Fruit fly (Drosophila melanogaster) whole organism, embryonic: ENCODE results near the gene Mlp84B.

Experiments used
- Bgb ChIP-seq: fragments of 200-800 bp; sonication (Bioruptor generic); IDR thresholded peaks from 2 replicates; pipeline ENCODE4 v1.3.6; 2022; ENCODE audit warnings: missing biosample characterization, missing genetic modification characterization; ENCODE audit not compliant: partially characterized antibody
- CG10462 ChIP-seq: fragments of 200-800 bp; sonication (Bioruptor generic); optimal IDR thresholded peaks from 2 replicates; lab custom pipeline; 2016; ENCODE audit warnings: missing biosample characterization, missing genetic modification characterization
- CG11504 ChIP-seq: fragments of 200-800 bp; sonication (Bioruptor generic); optimal IDR thresholded peaks from 3 replicates; lab custom pipeline; 2019; ENCODE audit warnings: missing biosample characterization, mild to moderate bottlenecking, missing genetic modification characterization, moderate library complexity
- CG13296 ChIP-seq: fragments of 200-800 bp; sonication (Bioruptor generic); optimal IDR thresholded peaks from 3 replicates; lab custom pipeline; 2018; ENCODE audit warnings: missing biosample characterization, mild to moderate bottlenecking, missing genetic modification characterization
- CG13624 ChIP-seq: fragments of 200-800 bp; sonication (Bioruptor generic); optimal IDR thresholded peaks from 2 replicates; lab custom pipeline; 2016; ENCODE audit warnings: missing biosample characterization, missing genetic modification characterization
- CG1602 ChIP-seq: fragments of 200-800 bp; sonication (Bioruptor generic); optimal IDR thresholded peaks from 3 replicates; lab custom pipeline; 2016; ENCODE audit warnings: missing biosample characterization, missing genetic modification characterization
- CG17829 ChIP-seq: fragments of 200-800 bp; optimal IDR thresholded peaks from 2 replicates; lab custom pipeline; 2019; ENCODE audit warnings: missing biosample characterization, mild to moderate bottlenecking, missing genetic modification characterization, moderate library complexity
- CG18011 ChIP-seq: fragments of 200-800 bp; sonication (Bioruptor generic); optimal IDR thresholded peaks from 2 replicates; lab custom pipeline; 2017; ENCODE audit warnings: missing biosample characterization, missing genetic modification characterization, mild to moderate bottlenecking, moderate library complexity, missing genotype
- CG18764 ChIP-seq: fragments of 200-800 bp; sonication (Bioruptor generic); optimal IDR thresholded peaks from 3 replicates; lab custom pipeline; 2016; ENCODE audit warnings: missing biosample characterization, missing genetic modification characterization
- CG2116 ChIP-seq: fragments of 200-800 bp; sonication (Bioruptor generic); optimal IDR thresholded peaks from 3 replicates; lab custom pipeline; 2018; ENCODE audit warnings: missing biosample characterization, mild to moderate bottlenecking, missing genetic modification characterization
- CG30403 ChIP-seq: fragments of 200-800 bp; sonication (Bioruptor generic); optimal IDR thresholded peaks from 3 replicates; lab custom pipeline; 2016; ENCODE audit warnings: missing biosample characterization, missing genetic modification characterization
- CG3407 ChIP-seq: fragments of 200-800 bp; sonication (Bioruptor generic); optimal IDR thresholded peaks from 2 replicates; lab custom pipeline; 2018; ENCODE audit warnings: missing biosample characterization, mild to moderate bottlenecking, missing genetic modification characterization
- CG43689 ChIP-seq: fragments of 200-800 bp; sonication (Bioruptor generic); IDR thresholded peaks from 2 replicates; pipeline ENCODE4 v1.3.6; 2022; ENCODE audit warnings: missing biosample characterization, missing genetic modification characterization
- CG4424 ChIP-seq: fragments of 200-800 bp; sonication (Bioruptor generic); optimal IDR thresholded peaks from 3 replicates; lab custom pipeline; 2016; ENCODE audit warnings: missing biosample characterization, missing genetic modification characterization
- CG4730 ChIP-seq: fragments of 200-800 bp; sonication (Bioruptor generic); IDR thresholded peaks from 2 replicates; pipeline ENCODE4 v1.3.6; 2022; ENCODE audit warnings: missing biosample characterization, missing genetic modification characterization
- CG5180 ChIP-seq: fragments of 200-800 bp; sonication (Bioruptor generic); optimal IDR thresholded peaks from 3 replicates; lab custom pipeline; 2017; ENCODE audit warnings: missing biosample characterization, missing genetic modification characterization, mild to moderate bottlenecking, moderate library complexity, missing genetic modification reagents
- CG5245 ChIP-seq: fragments of 200-800 bp; sonication (Bioruptor generic); optimal IDR thresholded peaks from 3 replicates; lab custom pipeline; 2016; ENCODE audit warnings: missing biosample characterization, missing genetic modification characterization
- CG5953 ChIP-seq: fragments of 200-800 bp; sonication (Bioruptor generic); IDR thresholded peaks from 2 replicates; pipeline ENCODE4 v1.3.6; 2022; ENCODE audit warnings: missing biosample characterization, missing genetic modification characterization
- CG6254 ChIP-seq: fragments of 200-800 bp; sonication (Bioruptor generic); optimal IDR thresholded peaks from 3 replicates; lab custom pipeline; 2017; ENCODE audit warnings: mild to moderate bottlenecking, missing biosample characterization, missing genetic modification reagents, missing genetic modification characterization
- CG7963 ChIP-seq: fragments of 200-800 bp; sonication (Bioruptor generic); IDR thresholded peaks from 3 replicates; pipeline ENCODE4 v1.3.6; 2022; ENCODE audit warnings: missing biosample characterization, missing genetic modification characterization; ENCODE audit not compliant: partially characterized antibody
- D19A ChIP-seq: fragments of 200-800 bp; optimal IDR thresholded peaks from 3 replicates; lab custom pipeline; 2019; ENCODE audit warnings: missing biosample characterization, mild to moderate bottlenecking, missing genetic modification characterization, moderate library complexity
- Dip2 ChIP-seq: fragments of 200-800 bp; sonication (Bioruptor generic); IDR thresholded peaks from 2 replicates; pipeline ENCODE4 v1.3.6; 2022; ENCODE audit warnings: missing biosample characterization, missing genetic modification characterization
- Dref ChIP-seq: fragments of 200-800 bp; sonication (Bioruptor generic); IDR thresholded peaks from 2 replicates; pipeline ENCODE4 v1.3.6; 2022; ENCODE audit warnings: missing biosample characterization, missing genetic modification characterization
- Hey ChIP-seq: fragments of 200-800 bp; sonication (Bioruptor generic); optimal IDR thresholded peaks from 3 replicates; lab custom pipeline; 2018; ENCODE audit warnings: missing biosample characterization, mild to moderate bottlenecking, missing genetic modification characterization
- Hmr ChIP-seq: fragments of 200-800 bp; sonication (Bioruptor generic); optimal IDR thresholded peaks from 3 replicates; lab custom pipeline; 2017; ENCODE audit warnings: mild to moderate bottlenecking, missing biosample characterization, missing genetic modification reagents, missing genetic modification characterization
- Lpt ChIP-seq: fragments of >200 bp; optimal IDR thresholded peaks from 2 replicates; lab custom pipeline; 2018; ENCODE audit warnings: missing biosample characterization, missing genetic modification characterization
- Nf-YC ChIP-seq: fragments of 200-800 bp; optimal IDR thresholded peaks from 3 replicates; lab custom pipeline; 2019; ENCODE audit warnings: missing biosample characterization, mild to moderate bottlenecking, missing genetic modification characterization, moderate library complexity
- Ptx1 ChIP-seq: fragments of 200-800 bp; sonication (Bioruptor generic); IDR thresholded peaks from 2 replicates; pipeline ENCODE4 v1.3.6; 2022; ENCODE audit warnings: missing biosample characterization, missing genetic modification characterization
- Taf1 ChIP-seq: fragments of 200-800 bp; sonication (Bioruptor generic); IDR thresholded peaks from 2 replicates; pipeline ENCODE4 v1.3.6; 2022; ENCODE audit warnings: missing biosample characterization, missing genetic modification characterization
- al ChIP-seq: fragments of 200-800 bp; sonication (Bioruptor generic); IDR thresholded peaks from 2 replicates; pipeline ENCODE4 v1.3.6; 2022; ENCODE audit warnings: missing biosample characterization, missing genetic modification characterization
- bcd ChIP-seq: fragments of 200-800 bp; sonication (Bioruptor generic); optimal IDR thresholded peaks from 2 replicates; lab custom pipeline; 2017; ENCODE audit warnings: missing biosample characterization, mild to moderate bottlenecking, missing genetic modification characterization
- bigmax ChIP-seq: fragments of 200-800 bp; sonication (Bioruptor generic); optimal IDR thresholded peaks from 2 replicates; lab custom pipeline; 2018; ENCODE audit warnings: missing biosample characterization, mild to moderate bottlenecking, missing genetic modification characterization
- disco-r ChIP-seq: fragments of 200-800 bp; sonication (Bioruptor generic); optimal IDR thresholded peaks from 2 replicates; lab custom pipeline; 2016; ENCODE audit warnings: missing biosample characterization, missing genetic modification characterization
- esg ChIP-seq: fragments of 200-800 bp; sonication (Bioruptor generic); conservative IDR thresholded peaks from 2 replicates; pipeline ENCODE4 v1.3.6; 2022; ENCODE audit warnings: missing biosample characterization, missing genetic modification characterization
- fd96Cb ChIP-seq: fragments of 200-800 bp; sonication (Bioruptor generic); optimal IDR thresholded peaks from 2 replicates; lab custom pipeline; 2018; ENCODE audit warnings: missing biosample characterization, mild to moderate bottlenecking, missing genetic modification characterization, moderate library complexity
- hb ChIP-seq: fragments of 200-800 bp; sonication (Bioruptor generic); IDR thresholded peaks from 3 replicates; pipeline ENCODE4 v1.3.6; 2022; ENCODE audit warnings: missing biosample characterization, missing genetic modification characterization; ENCODE audit not compliant: partially characterized antibody
- jumu ChIP-seq: fragments of 200-800 bp; sonication (Bioruptor generic); optimal IDR thresholded peaks from 3 replicates; lab custom pipeline; 2016; ENCODE audit warnings: missing biosample characterization, missing genetic modification characterization
- luna ChIP-seq: fragments of 200-800 bp; sonication (Bioruptor generic); optimal IDR thresholded peaks from 2 replicates; lab custom pipeline; 2016; ENCODE audit warnings: missing biosample characterization, missing genetic modification characterization
- mirr ChIP-seq: fragments of 200-800 bp; sonication (Bioruptor generic); optimal IDR thresholded peaks from 3 replicates; lab custom pipeline; 2018; ENCODE audit warnings: missing biosample characterization, mild to moderate bottlenecking, missing genetic modification characterization
- mld ChIP-seq: fragments of 200-800 bp; sonication (Bioruptor generic); IDR thresholded peaks from 3 replicates; pipeline ENCODE4 v1.3.6; 2022; ENCODE audit warnings: missing biosample characterization, missing genetic modification characterization; ENCODE audit not compliant: partially characterized antibody
- onecut ChIP-seq: fragments of 200-800 bp; sonication (Bioruptor generic); IDR thresholded peaks from 2 replicates; pipeline ENCODE4 v1.3.6; 2022; ENCODE audit warnings: missing biosample characterization, missing genetic modification characterization
- rib ChIP-seq: fragments of 200-800 bp; sonication (Bioruptor generic); IDR thresholded peaks from 2 replicates; pipeline ENCODE4 v1.3.6; 2022; ENCODE audit warnings: missing biosample characterization, missing genetic modification characterization
- salm ChIP-seq: fragments of 200-800 bp; sonication (Bioruptor generic); optimal IDR thresholded peaks from 2 replicates; lab custom pipeline; 2018; ENCODE audit warnings: missing biosample characterization, mild to moderate bottlenecking, missing genetic modification characterization
- sc ChIP-seq, 3 experiments: fragments of >200 bp in 2 of 3; fragments of 200-800 bp in 1 of 3; sonication (Bioruptor generic) in 1 of 3; optimal IDR thresholded peaks; 2 replicates in 2 of 3; 3 replicates in 1 of 3; lab custom pipeline; 2017; ENCODE audit warnings: mild to moderate bottlenecking in 1 of 3, missing biosample characterization in 1 of 3, missing genetic modification characterization in 1 of 3, missing genetic modification reagents in 1 of 3
- sna ChIP-seq: fragments of 200-800 bp; sonication (Bioruptor generic); IDR thresholded peaks from 2 replicates; pipeline ENCODE4 v1.3.6; 2022; ENCODE audit warnings: missing biosample characterization, missing genetic modification characterization; ENCODE audit not compliant: partially characterized antibody
- toy ChIP-seq: fragments of 200-800 bp; sonication (Bioruptor generic); IDR thresholded peaks from 2 replicates; pipeline ENCODE4 v1.3.6; 2022; ENCODE audit warnings: missing biosample characterization, missing genetic modification characterization
- twi ChIP-seq: fragments of 200-800 bp; optimal IDR thresholded peaks from 2 replicates; lab custom pipeline; 2019; ENCODE audit warnings: missing biosample characterization, mild to moderate bottlenecking, missing genetic modification characterization, moderate library complexity
- tx ChIP-seq: fragments of 200-800 bp; sonication (Bioruptor generic); optimal IDR thresholded peaks from 2 replicates; lab custom pipeline; 2016; ENCODE audit warnings: missing biosample characterization, missing genetic modification characterization
- vvl ChIP-seq: fragments of 200-800 bp; sonication (Bioruptor generic); IDR thresholded peaks from 2 replicates; pipeline ENCODE4 v1.3.6; 2022; ENCODE audit warnings: missing biosample characterization, missing genetic modification characterization
- yki ChIP-seq: fragments of >200 bp; optimal IDR thresholded peaks from 3 replicates; lab custom pipeline; 2018
- z ChIP-seq: fragments of 200-800 bp; sonication (Bioruptor generic); IDR thresholded peaks from 3 replicates; pipeline ENCODE4 v1.3.6; 2022; ENCODE audit warnings: missing biosample characterization, missing genetic modification characterization

Gene Mlp84B

DNA sequence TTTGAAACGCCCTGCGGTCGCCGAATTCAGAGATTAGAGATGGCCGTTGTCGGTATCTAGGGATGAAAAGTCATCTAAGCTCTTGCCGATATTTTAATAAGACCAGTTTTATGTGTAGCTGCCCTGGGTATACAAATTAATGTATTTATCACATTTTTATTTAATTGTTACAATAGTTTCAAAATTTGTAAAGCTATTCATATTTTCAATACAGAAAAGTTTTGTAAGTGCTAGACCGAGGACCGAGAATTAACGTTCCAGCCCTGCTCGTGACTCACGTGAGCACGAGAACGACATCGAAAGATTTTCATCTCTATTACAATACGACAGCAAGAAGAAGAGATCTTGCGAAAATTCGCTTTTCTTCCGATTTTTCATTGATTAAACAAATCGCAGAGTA lies 50.4 kb downstream of the Mlp84B start, which contains the start of the genes CG1105 and CG1965 (continued):
- TF ChIP-seq CG18764 (GFP tag; lab: Kevin White, UChicago) = peak; percentile 93
- TF ChIP-seq CG1602 = peak; percentile 96
- TF ChIP-seq fd96Cb (tag; lab: Kevin White, UChicago) = peak; percentile 92
- peak; percentile 94 for TF ChIP-seq CG13624
- peak; percentile 82 for TF ChIP-seq salm (tag; lab: Kevin White, UChicago)
- TF ChIP-seq rib (GFP tag; lab: Robert Waterston, UW) = peak; percentile 92
- TF ChIP-seq Dip2 (GFP tag; lab: Robert Waterston, UW) = peak; percentile 37; the same call in 1 of the 2 replicates
- TF ChIP-seq z = 0 out of 3 replicates have a peak, but pooled peaks have one; percentile 19
- TF ChIP-seq Lpt (GFP tag; lab: Kevin White, UChicago) = no peak
- TF ChIP-seq esg = peak; percentile 92
- TF ChIP-seq CG6254 (GFP tag; lab: Kevin White, UChicago) = peak; percentile 75
- TF ChIP-seq yki = no peak
- no peak for TF ChIP-seq bigmax (GFP tag; lab: Kevin White, UChicago)
- TF ChIP-seq Dref (GFP tag; lab: Robert Waterston, UW) = peak; percentile 70
- peak; percentile 90 for TF ChIP-seq CG11504 (tag; lab: Kevin White, UChicago)
- peak; percentile 92 for TF ChIP-seq al (GFP tag; lab: Robert Waterston, UW)
- no peak for TF ChIP-seq CG5180 (GFP tag; lab: Kevin White, UChicago)
- TF ChIP-seq CG43689 (GFP tag; lab: Robert Waterston, UW) = peak; percentile 74
- TF ChIP-seq bcd (GFP tag; lab: Kevin White, UChicago) = peak; percentile 93
- TF ChIP-seq jumu (GFP tag; lab: Kevin White, UChicago) = peak; percentile 95
- TF ChIP-seq toy (GFP tag; lab: Robert Waterston, UW) = peak; percentile 74
- TF ChIP-seq CG5953 = peak; percentile 84
- TF ChIP-seq CG4730 (GFP tag; lab: Robert Waterston, UW) = peak; percentile 90
- TF ChIP-seq CG2116 (GFP tag; lab: Kevin White, UChicago) = peak; percentile 88
- TF ChIP-seq Hmr (GFP tag; lab: Kevin White, UChicago) = peak; percentile 94
- TF ChIP-seq CG17829 (tag; lab: Kevin White, UChicago) = peak; percentile 95
- no peak for TF ChIP-seq sc (optimal IDR thresholded peaks at IDR 0.05; lab: Kevin White, UChicago)
- peak; percentile 68 for TF ChIP-seq sc (GFP tag; optimal IDR thresholded peaks at IDR 0.05; lab: Kevin White, UChicago)
- peak; percentile 97 for TF ChIP-seq Bgb
- TF ChIP-seq disco-r (GFP tag; lab: Kevin White, UChicago) = peak; percentile 82
- peak; percentile 90 for TF ChIP-seq CG10462 (GFP tag; lab: Kevin White, UChicago)
- peak; percentile 94 for TF ChIP-seq vvl (GFP tag; lab: Robert Waterston, UW)
- TF ChIP-seq CG4424 (GFP tag; lab: Kevin White, UChicago) = peak; percentile 95
- TF ChIP-seq mld (GFP tag; lab: Robert Waterston, UW) = peak; percentile 88
- TF ChIP-seq CG30403 (GFP tag; lab: Kevin White, UChicago) = peak; percentile 98
- peak; percentile 84 for TF ChIP-seq CG18011 (GFP tag; lab: Kevin White, UChicago)
- TF ChIP-seq hb (GFP tag; lab: Robert Waterston, UW) = peak; percentile 97
- TF ChIP-seq CG7963 = peak; percentile 91
- TF ChIP-seq luna (GFP tag; lab: Kevin White, UChicago) = peak; percentile 81
- TF ChIP-seq CG13296 (GFP tag; lab: Kevin White, UChicago) = peak; percentile 69
- TF ChIP-seq mirr = no peak
- peak; percentile 83 for TF ChIP-seq Taf1 (GFP tag; lab: Robert Waterston, UW)
- TF ChIP-seq tx (GFP tag; lab: Kevin White, UChicago) = peak; percentile 92
- TF ChIP-seq CG3407 = peak; percentile 75
- peak; percentile 73 for TF ChIP-seq D19A
- TF ChIP-seq CG5245 = peak; percentile 89
- TF ChIP-seq Ptx1 = peak; percentile 97
- TF ChIP-seq Hey (tag; lab: Kevin White, UChicago) = peak; percentile 24
- peak; percentile 100 for TF ChIP-seq sna
- TF ChIP-seq onecut (GFP tag; lab: Robert Waterston, UW) = peak; percentile 82
- TF ChIP-seq Nf-YC (tag; lab: Kevin White, UChicago) = peak; percentile 84
- peak; percentile 84 for TF ChIP-seq twi (tag; lab: Kevin White, UChicago)
